Fruit fly (Drosophila melanogaster) whole organism, embryonic: ENCODE measurements around the gene ss.
A peak's percentile ranks its signal among the peaks of the same experiment; 100 is the strongest.

Experiments
- BtbVII ChIP-seq: fragments of 200-800 bp; sonication (Bioruptor generic); optimal IDR thresholded peaks from 3 replicates; lab custom pipeline; 2017; ENCODE audit warnings: missing biosample characterization, mild to moderate bottlenecking, missing genetic modification characterization
- CG10267 ChIP-seq: fragments of 200-800 bp; sonication (Bioruptor generic); optimal IDR thresholded peaks from 2 replicates; lab custom pipeline; 2018; ENCODE audit warnings: missing biosample characterization, mild to moderate bottlenecking, missing genetic modification characterization, moderate library complexity
- CG13123 ChIP-seq: fragments of 200-800 bp; sonication (Bioruptor generic); optimal IDR thresholded peaks from 2 replicates; lab custom pipeline; 2016; ENCODE audit warnings: missing biosample characterization, missing genetic modification characterization
- CG13296 ChIP-seq: fragments of 200-800 bp; sonication (Bioruptor generic); optimal IDR thresholded peaks from 3 replicates; lab custom pipeline; 2018; ENCODE audit warnings: missing biosample characterization, mild to moderate bottlenecking, missing genetic modification characterization
- CG13894 ChIP-seq: fragments of 200-800 bp; sonication (Bioruptor generic); optimal IDR thresholded peaks from 3 replicates; lab custom pipeline; 2018; ENCODE audit warnings: missing biosample characterization, mild to moderate bottlenecking, missing genetic modification characterization, moderate library complexity
- CG14014 ChIP-seq: fragments of 200-800 bp; sonication (Bioruptor generic); IDR thresholded peaks from 2 replicates; pipeline ENCODE4 v1.3.6; 2022; ENCODE audit warnings: missing biosample characterization, missing genetic modification characterization
- CG1529 ChIP-seq: fragments of 200-800 bp; sonication (Bioruptor generic); optimal IDR thresholded peaks from 3 replicates; lab custom pipeline; 2018; ENCODE audit warnings: missing biosample characterization, missing genetic modification characterization
- CG15696 ChIP-seq: fragments of 200-800 bp; sonication (Bioruptor generic); optimal IDR thresholded peaks from 2 replicates; lab custom pipeline; 2019; ENCODE audit warnings: missing biosample characterization, mild to moderate bottlenecking, missing genetic modification characterization, moderate library complexity
- CG1647 ChIP-seq: fragments of 200-800 bp; sonication (Bioruptor generic); optimal IDR thresholded peaks from 3 replicates; lab custom pipeline; 2016; ENCODE audit warnings: missing biosample characterization, missing genetic modification characterization
- CG16813 ChIP-seq: fragments of 200-800 bp; sonication (Bioruptor generic); IDR thresholded peaks from 3 replicates; pipeline ENCODE4 v1.3.6; 2022; ENCODE audit warnings: missing biosample characterization, missing genetic modification characterization; ENCODE audit not compliant: partially characterized antibody
- CG17612 ChIP-seq: fragments of 200-800 bp; sonication (Bioruptor generic); IDR thresholded peaks from 2 replicates; pipeline ENCODE4 v1.3.6; 2022; ENCODE audit warnings: missing biosample characterization, missing genetic modification characterization
- CG2120 ChIP-seq: fragments of 200-800 bp; sonication (Bioruptor generic); optimal IDR thresholded peaks from 3 replicates; lab custom pipeline; 2016; ENCODE audit warnings: missing biosample characterization, missing genetic modification characterization
- CG2712 ChIP-seq: fragments of 200-800 bp; optimal IDR thresholded peaks from 3 replicates; lab custom pipeline; 2019; ENCODE audit warnings: missing biosample characterization, mild to moderate bottlenecking, missing genetic modification characterization, moderate library complexity
- CG3065 ChIP-seq: fragments of 200-800 bp; sonication (Bioruptor generic); optimal IDR thresholded peaks from 2 replicates; lab custom pipeline; 2016; ENCODE audit warnings: missing biosample characterization, missing genetic modification characterization
- CG31224 ChIP-seq: fragments of 200-800 bp; sonication (Bioruptor generic); IDR thresholded peaks from 2 replicates; pipeline ENCODE4 v1.3.6; 2022; ENCODE audit warnings: missing biosample characterization, missing genetic modification characterization
- CG3838 ChIP-seq: fragments of 200-800 bp; sonication (Bioruptor generic); optimal IDR thresholded peaks from 3 replicates; lab custom pipeline; 2016; ENCODE audit warnings: missing biosample characterization, missing genetic modification characterization
- CG4328 ChIP-seq: fragments of 200-800 bp; sonication (Bioruptor generic); optimal IDR thresholded peaks from 3 replicates; lab custom pipeline; 2017; ENCODE audit warnings: missing biosample characterization, missing genetic modification reagents, missing genetic modification characterization
- CG4820 ChIP-seq: fragments of 200-800 bp; sonication (Bioruptor generic); optimal IDR thresholded peaks from 3 replicates; lab custom pipeline; 2016; ENCODE audit warnings: missing biosample characterization, missing genetic modification characterization
- CG6683 ChIP-seq: fragments of 200-800 bp; sonication (Bioruptor generic); optimal IDR thresholded peaks from 2 replicates; lab custom pipeline; 2017; ENCODE audit warnings: missing biosample characterization, mild to moderate bottlenecking, missing genetic modification characterization, missing genetic modification reagents
- CG8281 ChIP-seq: fragments of 200-800 bp; sonication (Bioruptor generic); optimal IDR thresholded peaks from 2 replicates; lab custom pipeline; 2018; ENCODE audit warnings: missing biosample characterization, mild to moderate bottlenecking, missing genetic modification characterization, moderate library complexity
- D19B ChIP-seq: fragments of 200-800 bp; sonication (Bioruptor generic); optimal IDR thresholded peaks from 2 replicates; lab custom pipeline; 2017; ENCODE audit warnings: missing biosample characterization, mild to moderate bottlenecking, missing genetic modification characterization
- Dek ChIP-seq: fragments of 200-800 bp; sonication (Bioruptor generic); optimal IDR thresholded peaks from 3 replicates; lab custom pipeline; 2019; ENCODE audit warnings: missing biosample characterization, mild to moderate bottlenecking, missing genetic modification characterization, moderate library complexity
- Ets97D ChIP-seq: fragments of 200-800 bp; sonication (Bioruptor generic); optimal IDR thresholded peaks from 3 replicates; lab custom pipeline; 2016; ENCODE audit warnings: missing biosample characterization, missing genetic modification characterization
- HLH4C ChIP-seq: fragments of 200-800 bp; sonication (Bioruptor generic); IDR thresholded peaks from 3 replicates; pipeline ENCODE4 v1.3.6; 2022; ENCODE audit warnings: missing biosample characterization, missing genetic modification characterization; ENCODE audit not compliant: partially characterized antibody
- NC2α ChIP-seq: fragments of 200-800 bp; sonication (Bioruptor generic); optimal IDR thresholded peaks from 2 replicates; lab custom pipeline; 2016; ENCODE audit warnings: missing biosample characterization, missing genetic modification characterization
- NFAT ChIP-seq: fragments of 200-800 bp; sonication (Bioruptor generic); IDR thresholded peaks from 2 replicates; pipeline ENCODE4 v1.3.6; 2022; ENCODE audit warnings: missing biosample characterization, missing genetic modification characterization
- Side ChIP-seq: fragments of 200-800 bp; sonication (Bioruptor generic); optimal IDR thresholded peaks from 2 replicates; lab custom pipeline; 2016; ENCODE audit warnings: missing biosample characterization, missing genetic modification characterization
- Stat92E ChIP-seq, 3 experiments: fragments of >200 bp in 2 of 3; fragments of 200-800 bp in 1 of 3; sonication (Bioruptor generic) in 1 of 3; optimal IDR thresholded peaks; 2 replicates each; lab custom pipeline; 2017 to 2019; ENCODE audit warnings: missing biosample characterization in 3 of 3, missing genetic modification characterization in 3 of 3, mild to moderate bottlenecking in 1 of 3, moderate library complexity in 1 of 3
- Taf1 ChIP-seq: fragments of 200-800 bp; sonication (Bioruptor generic); IDR thresholded peaks from 2 replicates; pipeline ENCODE4 v1.3.6; 2022; ENCODE audit warnings: missing biosample characterization, missing genetic modification characterization
- ab ChIP-seq: fragments of 200-800 bp; sonication (Bioruptor generic); optimal IDR thresholded peaks from 2 replicates; lab custom pipeline; 2016; ENCODE audit warnings: missing biosample characterization, missing genetic modification characterization
- btn ChIP-seq: fragments of 200-800 bp; sonication (Bioruptor generic); optimal IDR thresholded peaks from 2 replicates; lab custom pipeline; 2016; ENCODE audit warnings: missing biosample characterization, missing genetic modification characterization
- cad ChIP-seq: fragments of >200 bp; optimal IDR thresholded peaks from 2 replicates; lab custom pipeline; 2017; ENCODE audit warnings: missing biosample characterization, missing genetic modification characterization
- cas ChIP-seq: fragments of 200-800 bp; sonication (Bioruptor generic); IDR thresholded peaks from 2 replicates; pipeline ENCODE4 v1.3.6; 2022; ENCODE audit warnings: missing biosample characterization, missing genetic modification characterization
- fd102C ChIP-seq: fragments of 200-800 bp; sonication (Bioruptor generic); optimal IDR thresholded peaks from 2 replicates; lab custom pipeline; 2018; ENCODE audit warnings: missing biosample characterization, mild to moderate bottlenecking, missing genetic modification characterization, moderate library complexity
- gsb-n ChIP-seq: fragments of 200-800 bp; sonication (Bioruptor generic); optimal IDR thresholded peaks from 3 replicates; lab custom pipeline; 2018; ENCODE audit warnings: missing biosample characterization, mild to moderate bottlenecking, missing genetic modification characterization
- hb ChIP-seq: fragments of 200-800 bp; sonication (Bioruptor generic); IDR thresholded peaks from 3 replicates; pipeline ENCODE4 v1.3.6; 2022; ENCODE audit warnings: missing biosample characterization, missing genetic modification characterization; ENCODE audit not compliant: partially characterized antibody
- mam ChIP-seq: fragments of 200-800 bp; sonication (Bioruptor generic); optimal IDR thresholded peaks from 3 replicates; lab custom pipeline; 2016; ENCODE audit warnings: missing biosample characterization, missing genetic modification characterization
- nau ChIP-seq: fragments of 200-800 bp; sonication (Bioruptor generic); optimal IDR thresholded peaks from 3 replicates; lab custom pipeline; 2017; ENCODE audit warnings: missing biosample characterization, mild to moderate bottlenecking, missing genetic modification characterization, missing genetic modification reagents
- nom ChIP-seq: fragments of 200-800 bp; sonication (Bioruptor generic); optimal IDR thresholded peaks from 2 replicates; lab custom pipeline; 2017; ENCODE audit warnings: missing biosample characterization, missing genetic modification characterization, mild to moderate bottlenecking, moderate library complexity, missing genetic modification reagents
- pfk ChIP-seq: fragments of 200-800 bp; sonication (Bioruptor generic); optimal IDR thresholded peaks from 2 replicates; lab custom pipeline; 2018; ENCODE audit warnings: missing biosample characterization, mild to moderate bottlenecking, missing genetic modification characterization, moderate library complexity
- pum ChIP-seq: fragments of 200-800 bp; sonication (Bioruptor generic); optimal IDR thresholded peaks from 2 replicates; lab custom pipeline; 2016; ENCODE audit warnings: missing biosample characterization, missing genetic modification characterization
- schlank ChIP-seq: fragments of 200-800 bp; sonication (Bioruptor generic); optimal IDR thresholded peaks from 2 replicates; lab custom pipeline; 2018; ENCODE audit warnings: missing biosample characterization, mild to moderate bottlenecking, missing genetic modification characterization
- seq ChIP-seq: fragments of 200-800 bp; sonication (Bioruptor generic); IDR thresholded peaks from 2 replicates; pipeline ENCODE4 v1.3.6; 2022; ENCODE audit warnings: missing biosample characterization, missing genetic modification characterization
- shn ChIP-seq: fragments of 200-800 bp; sonication (Bioruptor generic); optimal IDR thresholded peaks from 3 replicates; lab custom pipeline; 2016; ENCODE audit warnings: missing biosample characterization, missing genetic modification characterization
- sqz ChIP-seq: fragments of 200-800 bp; sonication (Bioruptor generic); optimal IDR thresholded peaks from 3 replicates; lab custom pipeline; 2018; ENCODE audit warnings: missing biosample characterization, mild to moderate bottlenecking, missing genetic modification characterization
- tin ChIP-seq: fragments of 200-800 bp; sonication (Bioruptor generic); optimal IDR thresholded peaks from 3 replicates; lab custom pipeline; 2016; ENCODE audit warnings: missing biosample characterization, missing genetic modification characterization
- tx ChIP-seq: fragments of 200-800 bp; sonication (Bioruptor generic); optimal IDR thresholded peaks from 2 replicates; lab custom pipeline; 2016; ENCODE audit warnings: missing biosample characterization, missing genetic modification characterization
- wor ChIP-seq: fragments of 200-800 bp; sonication (Bioruptor generic); IDR thresholded peaks from 2 replicates; pipeline ENCODE4 v1.3.6; 2022; ENCODE audit warnings: missing biosample characterization, missing genetic modification characterization
- zf30C ChIP-seq: fragments of 200-800 bp; sonication (Bioruptor generic); optimal IDR thresholded peaks from 3 replicates; lab custom pipeline; 2018; ENCODE audit warnings: missing biosample characterization, mild to moderate bottlenecking, missing genetic modification characterization

Gene ss

dm6 chr3R:16448378-16449134 lies 45.1 kb upstream of the ss start (continued):
- peak; percentile 5 for TF ChIP-seq CG13123 (GFP tag; lab: Kevin White, UChicago)
- TF ChIP-seq Dek (tag; lab: Kevin White, UChicago) = peak; percentile 71
- TF ChIP-seq fd102C = no peak
- TF ChIP-seq CG2712 (tag; lab: Kevin White, UChicago) = peak; percentile 75
- TF ChIP-seq gsb-n (tag; lab: Kevin White, UChicago) = peak; percentile 78
- TF ChIP-seq CG1647 = peak; percentile 32
- peak; percentile 25 for TF ChIP-seq pum (GFP tag; lab: Kevin White, UChicago)
- no peak for TF ChIP-seq Stat92E (GFP tag; optimal IDR thresholded peaks at IDR 0.05; lab: Kevin White, UChicago)
- no peak for TF ChIP-seq cad (GFP tag; lab: Kevin White, UChicago)
- peak; percentile 90 for TF ChIP-seq nom (GFP tag; lab: Kevin White, UChicago)
- peak; percentile 76 for TF ChIP-seq zf30C (GFP tag; lab: Kevin White, UChicago)
- peak; percentile 54 for TF ChIP-seq CG17612 (GFP tag; lab: Robert Waterston, UW)
- no peak for TF ChIP-seq CG6683 (GFP tag; lab: Kevin White, UChicago)
- peak; percentile 58 for TF ChIP-seq nau (GFP tag; lab: Kevin White, UChicago)
- TF ChIP-seq ab (GFP tag; lab: Kevin White, UChicago) = no peak
- peak; percentile 59 for TF ChIP-seq schlank (tag; lab: Kevin White, UChicago)
- TF ChIP-seq CG13296 (GFP tag; lab: Kevin White, UChicago) = no peak
- TF ChIP-seq CG4328 (GFP tag; lab: Kevin White, UChicago) = no peak
- no peak for TF ChIP-seq CG3065 (GFP tag; lab: Kevin White, UChicago)
- no peak for TF ChIP-seq CG15696 (tag; lab: Kevin White, UChicago)
- TF ChIP-seq CG13894 (tag; lab: Kevin White, UChicago) = no peak
- TF ChIP-seq NFAT (GFP tag; lab: Robert Waterston, UW) = peak; percentile 41; the same call in 1 of the 2 replicates
- TF ChIP-seq shn (GFP tag; lab: Kevin White, UChicago) = peak; percentile 7
- peak; percentile 62 for TF ChIP-seq mam (GFP tag; lab: Kevin White, UChicago)
- TF ChIP-seq cas = peak; percentile 73
- peak; percentile 4 for TF ChIP-seq tin (GFP tag; lab: Kevin White, UChicago)
- peak; percentile 56 for TF ChIP-seq tx (GFP tag; lab: Kevin White, UChicago)
- TF ChIP-seq CG4820 = peak; percentile 40
- TF ChIP-seq CG3838 = no peak
- peak; percentile 68 for TF ChIP-seq CG31224 (GFP tag; lab: Robert Waterston, UW)
- no peak for TF ChIP-seq NC2α
- TF ChIP-seq hb (GFP tag; lab: Robert Waterston, UW) = no peak
- peak; percentile 80 for TF ChIP-seq wor
- no peak for TF ChIP-seq CG8281 (tag; lab: Kevin White, UChicago)
- TF ChIP-seq HLH4C = no peak
- TF ChIP-seq sqz = no peak
- no peak for TF ChIP-seq BtbVII (GFP tag; lab: Kevin White, UChicago)
- peak; percentile 31 for TF ChIP-seq Ets97D (GFP tag; lab: Kevin White, UChicago)
- TF ChIP-seq CG1529 (GFP tag; lab: Kevin White, UChicago) = peak; percentile 23
- no peak for TF ChIP-seq pfk (GFP tag; lab: Kevin White, UChicago)
- peak; percentile 42 for TF ChIP-seq Side (GFP tag; lab: Kevin White, UChicago)
- no peak for TF ChIP-seq D19B
- TF ChIP-seq btn (GFP tag; lab: Kevin White, UChicago) = no peak
- TF ChIP-seq CG16813 = no peak
- peak; percentile 49 for TF ChIP-seq CG10267 (tag; lab: Kevin White, UChicago)
- TF ChIP-seq CG14014 (GFP tag; lab: Robert Waterston, UW) = peak; percentile 71
- peak; percentile 69 for TF ChIP-seq CG2120 (GFP tag; lab: Kevin White, UChicago)
- no peak; the same call in 1 of the 2 replicates for TF ChIP-seq seq (GFP tag; lab: Robert Waterston, UW)
- peak; percentile 36; the same call in 1 of the 2 replicates for TF ChIP-seq Taf1
